Fruit fly (Drosophila melanogaster): Measurements from ENCODE around the gene CG42674.

DNA sequence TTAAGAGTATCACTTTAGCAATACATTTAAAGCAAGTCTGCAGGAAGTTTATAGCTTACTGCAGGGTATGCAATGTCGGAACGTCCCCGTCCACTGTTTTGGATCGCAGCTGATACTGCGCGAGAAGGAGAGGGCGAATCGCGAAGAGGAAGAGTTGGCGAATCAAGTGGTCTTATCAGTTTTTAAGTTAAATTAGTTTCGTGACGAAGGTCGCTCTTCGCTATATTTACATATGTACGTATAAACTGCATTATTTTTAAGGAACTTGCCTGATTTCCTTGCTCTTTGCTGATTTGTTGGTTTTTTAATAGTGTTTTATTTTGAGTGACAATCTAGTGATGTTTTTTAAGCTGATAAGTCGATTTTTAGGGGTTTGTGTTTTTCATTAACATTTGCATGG lies 904 bp downstream of the CG42674 start:
- TF ChIP-seq CG6808 (GFP tag; optimal IDR thresholded peaks at IDR 0.05) (no peak), Gug (GFP tag; IDR thresholded peaks at IDR 0.05) (no peak), salr (GFP tag; optimal IDR thresholded peaks at IDR 0.05) (no peak), Blimp-1 (GFP tag; optimal IDR thresholded peaks at IDR 0.05) (no peak), CG8319 (GFP tag; optimal IDR thresholded peaks at IDR 0.05) (no peak), dsx (GFP tag; optimal IDR thresholded peaks at IDR 0.05; ENCODE audit: poor library complexity, severe bottlenecking) (no peak), esn (GFP tag; optimal IDR thresholded peaks at IDR 0.05) (no peak)

Data from whole organism, prepupa.